Fruit fly (Drosophila melanogaster) whole organism, prepupa: ENCODE results near the gene Rcd2.
A peak's percentile ranks its signal among the peaks of the same experiment; 100 is the strongest.

ENCODE experiments used
- CG11762 ChIP-seq: fragments of 200-800 bp; sonication (Bioruptor generic); optimal IDR thresholded peaks from 3 replicates; lab custom pipeline; 2016; ENCODE audit warnings: missing biosample characterization, missing genetic modification characterization; ENCODE audit not compliant: insufficient read depth
- CG15336 ChIP-seq: fragments of 200-800 bp; sonication (Bioruptor generic); IDR thresholded peaks from 2 replicates; pipeline ENCODE4 v1.3.6; 2022; ENCODE audit warnings: missing biosample characterization, missing genetic modification characterization
- CG1621 ChIP-seq: fragments of 200-800 bp; sonication (Bioruptor generic); optimal IDR thresholded peaks from 3 replicates; lab custom pipeline; 2018; ENCODE audit warnings: missing biosample characterization, mild to moderate bottlenecking, missing genetic modification characterization
- CG3032 ChIP-seq: fragments of 200-800 bp; optimal IDR thresholded peaks from 2 replicates; lab custom pipeline; 2019; ENCODE audit warnings: missing biosample characterization, mild to moderate bottlenecking, missing genetic modification characterization, moderate library complexity
- Hr38 ChIP-seq: sonication (Bioruptor generic); optimal IDR thresholded peaks from 2 replicates; lab custom pipeline; 2016; ENCODE audit warnings: missing biosample characterization, missing genetic modification characterization
- Hr4 ChIP-seq: fragments of 200-800 bp; sonication (Bioruptor generic); optimal IDR thresholded peaks from 3 replicates; lab custom pipeline; 2016; ENCODE audit warnings: missing biosample characterization, missing genetic modification characterization
- Lpt ChIP-seq: fragments of 200-800 bp; sonication (Bioruptor generic); optimal IDR thresholded peaks from 3 replicates; lab custom pipeline; 2016; ENCODE audit warnings: missing biosample characterization, missing genetic modification characterization
- OdsH ChIP-seq: fragments of 200-800 bp; sonication (Bioruptor generic); optimal IDR thresholded peaks from 3 replicates; lab custom pipeline; 2016; ENCODE audit warnings: missing biosample characterization, missing genetic modification characterization
- Sox102F ChIP-seq: fragments of 200-800 bp; sonication (Bioruptor generic); optimal IDR thresholded peaks from 2 replicates; lab custom pipeline; 2016; ENCODE audit warnings: missing biosample characterization, mild to moderate bottlenecking, missing genetic modification characterization
- vri ChIP-seq: fragments of 200-800 bp; sonication (Bioruptor generic); optimal IDR thresholded peaks from 3 replicates; lab custom pipeline; 2016; ENCODE audit warnings: missing biosample characterization, mild to moderate bottlenecking, missing genetic modification characterization

DNA sequence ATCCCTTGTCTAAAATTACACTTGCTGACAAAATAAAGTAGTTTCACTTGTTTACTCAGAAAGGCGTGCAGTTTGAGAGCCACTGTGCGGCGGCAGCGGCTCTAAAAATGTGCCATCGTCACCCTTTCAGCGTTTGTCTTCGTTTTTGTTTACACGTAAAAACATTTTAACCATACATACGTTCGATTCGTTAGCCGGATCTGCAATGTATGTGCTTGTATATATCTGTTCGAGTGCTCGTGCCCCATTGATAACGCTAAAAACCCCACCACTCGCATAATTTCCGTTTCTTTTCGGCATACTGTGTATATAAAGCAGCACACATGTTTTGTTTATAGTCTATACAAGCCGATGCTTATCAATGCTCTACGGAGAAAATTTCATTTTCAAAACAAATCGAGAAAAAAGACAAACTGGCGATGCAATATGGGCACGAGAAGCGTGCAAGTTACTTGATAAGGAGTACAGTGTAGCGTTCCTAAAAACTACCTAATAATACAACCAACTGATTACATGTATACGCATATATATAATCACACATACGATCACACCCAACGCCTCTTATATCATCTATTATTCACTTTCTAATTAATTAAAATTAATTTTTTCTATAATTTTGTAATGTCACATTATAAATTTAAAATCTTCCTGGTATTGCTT is 23.6 kb downstream of the Rcd2 start:
- TF ChIP-seq CG3032 (tag; lab: Kevin White, UChicago) (peak; percentile 53), CG1621 (tag; lab: Kevin White, UChicago) (no peak), vri (GFP tag; lab: Kevin White, UChicago) (peak; percentile 29), Hr4 (GFP tag; lab: Kevin White, UChicago) (peak; percentile 26), Lpt (GFP tag; lab: Kevin White, UChicago) (no peak), CG15336 (GFP tag; lab: Robert Waterston, UW) (peak; percentile 41; the same call in 1 of the 2 replicates), OdsH (GFP tag; lab: Kevin White, UChicago) (peak; percentile 12), Sox102F (GFP tag; lab: Kevin White, UChicago) (no peak), Hr38 (no peak), CG11762 (GFP tag; lab: Kevin White, UChicago) (no peak)
